ENCODE assay signal across 5 worm cellular contexts in genomic region chrX:2536246-2536772, ce11.
TF ChIP-seq lines count a peak whose summit lies in the region.

No protein-coding gene starts in this region.

TF ChIP-seq in whole organism, L1 larva, 84 proteins besides CTCF, POLR2A, EP300 and RAD21 (continues in another document):
- TF ChIP-seq efl-3 (GFP tag; optimal IDR thresholded peaks at IDR 0.05; lab: Kevin White, UChicago) (no peak), egl-13 (tag; optimal IDR thresholded peaks at IDR 0.05; lab: Kevin White, UChicago) (peak; percentile 90), tbx-2 (tag; optimal IDR thresholded peaks at IDR 0.05; lab: Kevin White, UChicago) (peak; percentile 88), dpl-1 (GFP tag; optimal IDR thresholded peaks at IDR 0.05; lab: Kevin White, UChicago) (peak; percentile 12 to 36 (median 32)), lin-14 (GFP tag; optimal IDR thresholded peaks at IDR 0.05; lab: Kevin White, UChicago) (peak; percentile 99), isw-1 (GFP tag; IDR thresholded peaks at IDR 0.05; lab: Robert Waterston, UW) (peak; percentile 44), jun-1 (tag; optimal IDR thresholded peaks at IDR 0.05; lab: Kevin White, UChicago) (peak; percentile 79), alr-1 (tag; optimal IDR thresholded peaks at IDR 0.05; lab: Kevin White, UChicago; ENCODE audit: borderline replicate concordance) (no peak), ceh-88 (GFP tag; IDR thresholded peaks at IDR 0.05; lab: Robert Waterston, UW) (peak; percentile 25; the same call in 1 of the 2 replicates), fkh-10 (GFP tag; optimal IDR thresholded peaks at IDR 0.05; lab: Kevin White, UChicago) (peak; percentile 85), dsc-1 (tag; optimal IDR thresholded peaks at IDR 0.05; lab: Kevin White, UChicago) (peak; percentile 82), sox-4 (tag; optimal IDR thresholded peaks at IDR 0.05; lab: Kevin White, UChicago) (no peak), fkh-8 (tag; optimal IDR thresholded peaks at IDR 0.05; lab: Kevin White, UChicago) (peak; percentile 89), ets-5 (GFP tag; IDR thresholded peaks at IDR 0.05; lab: Robert Waterston, UW) (no peak), nhr-237 (tag; optimal IDR thresholded peaks at IDR 0.05; lab: Kevin White, UChicago) (peak; percentile 49), ztf-11 (tag; optimal IDR thresholded peaks at IDR 0.05; lab: Kevin White, UChicago) (peak in 1 of 2 experiments; percentile 79), nhr-77 (tag; optimal IDR thresholded peaks at IDR 0.05; lab: Kevin White, UChicago) (peak; percentile 85), lin-15B (tag; optimal IDR thresholded peaks at IDR 0.05; lab: Kevin White, UChicago) (no peak)

TF ChIP-seq in whole organism, L3 larva, 47 proteins besides CTCF, POLR2A, EP300 and RAD21 (continues in another document):
- TF ChIP-seq nhr-237 (tag; optimal IDR thresholded peaks at IDR 0.05; lab: Kevin White, UChicago) (no peak), snpc-4 (tag; optimal IDR thresholded peaks at IDR 0.05; lab: Kevin White, UChicago) (peak; percentile 87), nhr-76 (tag; optimal IDR thresholded peaks at IDR 0.05; lab: Kevin White, UChicago) (no peak), lin-15B (tag; optimal IDR thresholded peaks at IDR 0.05; lab: Kevin White, UChicago) (peak; percentile 29), lin-39 (tag; optimal IDR thresholded peaks at IDR 0.05; lab: Kevin White, UChicago) (peak; percentile 97), eor-1 (tag; optimal IDR thresholded peaks at IDR 0.05; lab: Kevin White, UChicago) (no peak), lsy-12 (tag; optimal IDR thresholded peaks at IDR 0.05; lab: Kevin White, UChicago) (peak; percentile 12), egl-5 (tag; optimal IDR thresholded peaks at IDR 0.05; lab: Kevin White, UChicago) (peak; percentile 70), elt-1 (tag; optimal IDR thresholded peaks at IDR 0.05; lab: Kevin White, UChicago) (peak; percentile 36), hmg-11 (tag; optimal IDR thresholded peaks at IDR 0.05; lab: Kevin White, UChicago) (peak; percentile 66), tbx-2 (tag; optimal IDR thresholded peaks at IDR 0.05; lab: Kevin White, UChicago) (peak; percentile 54), jun-1 (tag; optimal IDR thresholded peaks at IDR 0.05; lab: Kevin White, UChicago) (peak; percentile 37), nhr-11 (tag; optimal IDR thresholded peaks at IDR 0.05; lab: Kevin White, UChicago) (peak; percentile 73), ceh-82 (tag; optimal IDR thresholded peaks at IDR 0.05; lab: Kevin White, UChicago) (peak; percentile 63), ceh-28 (tag; optimal IDR thresholded peaks at IDR 0.05; lab: Kevin White, UChicago) (peak; percentile 71), nfya-1 (tag; optimal IDR thresholded peaks at IDR 0.05; lab: Kevin White, UChicago; ENCODE audit: insufficient read depth) (peak; percentile 89), nhr-23 (tag; optimal IDR thresholded peaks at IDR 0.05; lab: Kevin White, UChicago) (peak; percentile 79), unc-62 (GFP tag; optimal IDR thresholded peaks at IDR 0.05; lab: Kevin White, UChicago) (peak; percentile 52), fos-1 (tag; optimal IDR thresholded peaks at IDR 0.05; lab: Kevin White, UChicago) (no peak)

TF ChIP-seq in whole organism, early embryonic, 17 proteins besides CTCF, POLR2A, EP300 and RAD21:
- no peak for TF ChIP-seq tbx-37 (GFP tag; conservative IDR thresholded peaks at IDR 0.05; lab: Robert Waterston, UW)
- TF ChIP-seq B0310.2 (tag; optimal IDR thresholded peaks at IDR 0.05; lab: Kevin White, UChicago), result peak; percentile 25
- no peak; the same call in 1 of the 2 replicates for TF ChIP-seq pes-1 (GFP tag; IDR thresholded peaks at IDR 0.05; lab: Robert Waterston, UW)
- TF ChIP-seq flt-1 (GFP tag; IDR thresholded peaks at IDR 0.05; lab: Robert Waterston, UW), result no peak; the same call in 1 of the 2 replicates
- no peak for TF ChIP-seq sea-1 (GFP tag; conservative IDR thresholded peaks at IDR 0.05; lab: Robert Waterston, UW)
- TF ChIP-seq scrt-1 (GFP tag; IDR thresholded peaks at IDR 0.05; lab: Robert Waterston, UW), result no peak
- no peak for TF ChIP-seq tbx-11 (GFP tag; IDR thresholded peaks at IDR 0.05; lab: Robert Waterston, UW)
- peak; percentile 51 for TF ChIP-seq aly-1 (tag; optimal IDR thresholded peaks at IDR 0.05; lab: Kevin White, UChicago)
- no peak for TF ChIP-seq ceh-13 (GFP tag; optimal IDR thresholded peaks at IDR 0.05; lab: Kevin White, UChicago)
- peak; percentile 64 for TF ChIP-seq F13C5.2 (tag; optimal IDR thresholded peaks at IDR 0.05; lab: Kevin White, UChicago)
- TF ChIP-seq tra-4 (tag; optimal IDR thresholded peaks at IDR 0.05; lab: Kevin White, UChicago), result no peak
- TF ChIP-seq hmbx-1 (tag; optimal IDR thresholded peaks at IDR 0.05; lab: Kevin White, UChicago), result no peak
- TF ChIP-seq hmg-4 (GFP tag; optimal IDR thresholded peaks at IDR 0.05; lab: Kevin White, UChicago), result peak; percentile 83
- no peak for TF ChIP-seq hnd-1 (tag; optimal IDR thresholded peaks at IDR 0.05; lab: Kevin White, UChicago)
- TF ChIP-seq ets-7 (tag; optimal IDR thresholded peaks at IDR 0.05; lab: Kevin White, UChicago), result peak; percentile 46
- no peak for TF ChIP-seq ama-1 (optimal IDR thresholded peaks at IDR 0.05; lab: Kevin White, UChicago)
- TF ChIP-seq ceh-36 (tag; optimal IDR thresholded peaks at IDR 0.05; lab: Kevin White, UChicago), result no peak

TF ChIP-seq in whole organism, midembryonic, 9 proteins besides CTCF, POLR2A, EP300 and RAD21:
- TF ChIP-seq cog-1 (tag; optimal IDR thresholded peaks at IDR 0.05; lab: Kevin White, UChicago), result peak; percentile 96
- peak; percentile 63; the same call in 1 of the 2 replicates for TF ChIP-seq ztf-29 (GFP tag; IDR thresholded peaks at IDR 0.05; lab: Robert Waterston, UW)
- TF ChIP-seq flt-1 (GFP tag; IDR thresholded peaks at IDR 0.05; lab: Robert Waterston, UW), result peak; percentile 73
- TF ChIP-seq klf-2 (GFP tag; conservative IDR thresholded peaks at IDR 0.05; lab: Robert Waterston, UW), result no peak
- no peak for TF ChIP-seq med-1 (GFP tag; optimal IDR thresholded peaks at IDR 0.05; lab: Kevin White, UChicago; ENCODE audit: insufficient read depth)
- peak; percentile 78 for TF ChIP-seq T22C8.4 (GFP tag; IDR thresholded peaks at IDR 0.05; lab: Robert Waterston, UW)
- TF ChIP-seq ref-1 (GFP tag; conservative IDR thresholded peaks at IDR 0.05; lab: Robert Waterston, UW), result no peak
- TF ChIP-seq tab-1 (GFP tag; IDR thresholded peaks at IDR 0.05; lab: Robert Waterston, UW), result 0 out of 2 replicates have a peak, but pooled peaks have one; percentile 17

TF ChIP-seq in whole organism, young adult, 124 proteins besides CTCF, POLR2A, EP300 and RAD21 (continues in another document):
- TF ChIP-seq ztf-3 (GFP tag; optimal IDR thresholded peaks at IDR 0.05; lab: Kevin White, UChicago) (no peak), mes-4 (tag; optimal IDR thresholded peaks at IDR 0.05; lab: Kevin White, UChicago) (no peak), cebp-1 (GFP tag; IDR thresholded peaks at IDR 0.05; lab: Robert Waterston, UW) (no peak), cebp-1 (tag; optimal IDR thresholded peaks at IDR 0.05; lab: Kevin White, UChicago) (peak; percentile 59), lin-40 (tag; optimal IDR thresholded peaks at IDR 0.05; lab: Kevin White, UChicago) (peak; percentile 54), gei-17 (GFP tag; optimal IDR thresholded peaks at IDR 0.05; lab: Kevin White, UChicago) (peak; percentile 8), lin-35 (GFP tag; optimal IDR thresholded peaks at IDR 0.05; lab: Kevin White, UChicago) (peak in 1 of 3 experiments; percentile 3), lsy-27 (tag; optimal IDR thresholded peaks at IDR 0.05; lab: Kevin White, UChicago; ENCODE audit: borderline replicate concordance, insufficient read depth) (no peak), egrh-3 (GFP tag; IDR thresholded peaks at IDR 0.05; lab: Robert Waterston, UW) (peak; percentile 71), somi-1 (GFP tag; optimal IDR thresholded peaks at IDR 0.05; lab: Kevin White, UChicago) (peak; percentile 18), nfya-1 (tag; optimal IDR thresholded peaks at IDR 0.05; lab: Kevin White, UChicago; ENCODE audit: borderline replicate concordance, insufficient read depth) (no peak), Y53G8AR.9 (GFP tag; conservative IDR thresholded peaks at IDR 0.05; lab: Robert Waterston, UW) (no peak), K12H6.12 (tag; optimal IDR thresholded peaks at IDR 0.05; lab: Kevin White, UChicago) (peak; percentile 83), F39B2.1 (GFP tag; IDR thresholded peaks at IDR 0.05; lab: Robert Waterston, UW) (no peak), C06A6.2 (GFP tag; conservative IDR thresholded peaks at IDR 0.05; lab: Robert Waterston, UW) (no peak), B0261.1 (tag; optimal IDR thresholded peaks at IDR 0.05; lab: Kevin White, UChicago) (no peak), pbrm-1 (GFP tag; IDR thresholded peaks at IDR 0.05; lab: Robert Waterston, UW) (0 out of 2 replicates have a peak, but pooled peaks have one; percentile 46), let-526 (GFP tag; IDR thresholded peaks at IDR 0.05; lab: Robert Waterston, UW) (0 out of 2 replicates have a peak, but pooled peaks have one; percentile 5), hmg-1.2 (GFP tag; IDR thresholded peaks at IDR 0.05; lab: Robert Waterston, UW) (peak; percentile 53; the same call in 1 of the 2 replicates), F49E8.2 (tag; optimal IDR thresholded peaks at IDR 0.05; lab: Kevin White, UChicago; ENCODE audit: insufficient read depth) (no peak), snpc-4 (GFP tag; optimal IDR thresholded peaks at IDR 0.05; lab: Kevin White, UChicago) (no peak), snpc-4 (tag; optimal IDR thresholded peaks at IDR 0.05; lab: Kevin White, UChicago) (peak in 2 of 4 experiments; percentile 4 to 15), madf-3 (GFP tag; IDR thresholded peaks at IDR 0.05; lab: Robert Waterston, UW) (0 out of 2 replicates have a peak, but pooled peaks have one; percentile 54), zfh-2 (GFP tag; conservative IDR thresholded peaks at IDR 0.05; lab: Robert Waterston, UW) (peak; percentile 95), atf-7 (tag; optimal IDR thresholded peaks at IDR 0.05; lab: Kevin White, UChicago) (peak; percentile 17), K11D2.4 (GFP tag; IDR thresholded peaks at IDR 0.05; lab: Robert Waterston, UW) (0 out of 2 replicates have a peak, but pooled peaks have one; percentile 46), Y56A3A.18 (GFP tag; IDR thresholded peaks at IDR 0.05; lab: Robert Waterston, UW) (no peak), B0336.3 (GFP tag; IDR thresholded peaks at IDR 0.05; lab: Robert Waterston, UW) (0 out of 2 replicates have a peak, but pooled peaks have one; percentile 19), akir-1 (GFP tag; optimal IDR thresholded peaks at IDR 0.05; lab: Kevin White, UChicago) (no peak), F37B4.10 (GFP tag; IDR thresholded peaks at IDR 0.05; lab: Robert Waterston, UW) (no peak), ekl-4 (GFP tag; IDR thresholded peaks at IDR 0.05; lab: Robert Waterston, UW) (no peak), ceh-27 (GFP tag; optimal IDR thresholded peaks at IDR 0.05; lab: Kevin White, UChicago) (peak; percentile 78), chd-7 (tag; optimal IDR thresholded peaks at IDR 0.05; lab: Kevin White, UChicago) (peak; percentile 56), mcd-1 (GFP tag; IDR thresholded peaks at IDR 0.05; lab: Robert Waterston, UW) (0 out of 2 replicates have a peak, but pooled peaks have one; percentile 36)

Comparison
In these comparisons a context has a peak if more than half of its experiments do, and no peak if none do; other contexts are left out.
1. Of the 8 proteins assayed by ChIP-seq in both whole organism, young adult and whole organism, L1 larva: peak only in whole organism, young adult: none; only in whole organism, L1 larva: dpl-1, efl-1 and nhr-90; in both: none; in neither: 3; mixed calls (peak in some experiments, not most) for 2.